Worm (Caenorhabditis elegans): ENCODE measurements around the gene F17H10.4.

Gene F17H10.4

DNA sequence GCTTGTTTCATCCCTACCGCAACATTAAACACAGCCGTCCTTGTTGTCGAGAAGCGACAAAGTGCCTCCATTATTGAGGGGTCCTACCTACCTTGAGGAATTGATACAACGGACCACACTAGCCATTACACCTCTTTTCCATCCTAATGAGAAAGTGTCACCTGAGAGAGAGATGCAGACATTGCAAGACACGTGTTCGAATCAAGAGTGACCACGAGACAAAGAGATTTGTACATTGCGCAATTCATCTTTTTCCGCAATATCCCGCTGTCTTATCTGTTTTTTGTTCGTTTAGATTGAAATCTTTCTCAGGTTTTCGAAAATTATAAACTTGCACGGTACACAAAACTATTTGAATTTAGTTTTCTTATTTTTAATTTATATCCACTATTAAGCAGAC, 42.8 kb upstream of the F17H10.4 start:
- TF ChIP-seq sea-2 (GFP tag; optimal IDR thresholded peaks at IDR 0.05) = no peak
- TF ChIP-seq elt-1 (tag; optimal IDR thresholded peaks at IDR 0.05) = peak; percentile 73
- TF ChIP-seq tbx-2 (tag; optimal IDR thresholded peaks at IDR 0.05) = no peak
- no peak for TF ChIP-seq fkh-10 (GFP tag; optimal IDR thresholded peaks at IDR 0.05)
- no peak for TF ChIP-seq pqm-1 (tag; optimal IDR thresholded peaks at IDR 0.05)
- TF ChIP-seq R02D3.7 (tag; optimal IDR thresholded peaks at IDR 0.05) = no peak
- TF ChIP-seq fos-1 (tag; optimal IDR thresholded peaks at IDR 0.05) = no peak
- no peak for TF ChIP-seq ztf-4 (tag; optimal IDR thresholded peaks at IDR 0.05)
- no peak for TF ChIP-seq skn-1 (tag; optimal IDR thresholded peaks at IDR 0.05)
- TF ChIP-seq jun-1 (tag; optimal IDR thresholded peaks at IDR 0.05) = no peak
- no peak for TF ChIP-seq ceh-82 (tag; optimal IDR thresholded peaks at IDR 0.05)
- TF ChIP-seq nfya-1 (tag; optimal IDR thresholded peaks at IDR 0.05; ENCODE audit: insufficient read depth) = peak; percentile 44
- no peak for TF ChIP-seq ceh-16 (tag; optimal IDR thresholded peaks at IDR 0.05)
- no peak for TF ChIP-seq elt-2 (tag; optimal IDR thresholded peaks at IDR 0.05)
- TF ChIP-seq lsy-12 (tag; optimal IDR thresholded peaks at IDR 0.05) = no peak
- TF ChIP-seq nhr-28 (tag; optimal IDR thresholded peaks at IDR 0.05) = no peak
- no peak for TF ChIP-seq elt-3 (tag; optimal IDR thresholded peaks at IDR 0.05)
- no peak for TF ChIP-seq nhr-67 (tag; optimal IDR thresholded peaks at IDR 0.05)
- no peak for TF ChIP-seq mml-1 (tag; optimal IDR thresholded peaks at IDR 0.05)
- TF ChIP-seq pha-4 (tag; optimal IDR thresholded peaks at IDR 0.05) = no peak
- no peak for TF ChIP-seq nhr-76 (tag; optimal IDR thresholded peaks at IDR 0.05)
- TF ChIP-seq ztf-11 (tag; optimal IDR thresholded peaks at IDR 0.05) = no peak
- TF ChIP-seq mdl-1 (tag; optimal IDR thresholded peaks at IDR 0.05) = peak; percentile 40
- no peak for TF ChIP-seq zag-1 (tag; optimal IDR thresholded peaks at IDR 0.05)
- no peak for TF ChIP-seq aly-2 (tag; optimal IDR thresholded peaks at IDR 0.05)
- TF ChIP-seq fkh-2 (tag; optimal IDR thresholded peaks at IDR 0.05) = no peak
- TF ChIP-seq snpc-4 (tag; optimal IDR thresholded peaks at IDR 0.05) = no peak
- no peak for TF ChIP-seq nhr-237 (tag; optimal IDR thresholded peaks at IDR 0.05)
- no peak for TF ChIP-seq unc-39 (tag; optimal IDR thresholded peaks at IDR 0.05)
- no peak for TF ChIP-seq ama-1 (optimal IDR thresholded peaks at IDR 0.05)
- no peak for TF ChIP-seq lin-15B (tag; optimal IDR thresholded peaks at IDR 0.05)
- TF ChIP-seq egl-27 (tag; optimal IDR thresholded peaks at IDR 0.05) = no peak
- TF ChIP-seq hmg-11 (tag; optimal IDR thresholded peaks at IDR 0.05) = no peak
- TF ChIP-seq ceh-28 (tag; optimal IDR thresholded peaks at IDR 0.05) = no peak
- TF ChIP-seq lin-39 (tag; optimal IDR thresholded peaks at IDR 0.05) = peak; percentile 87
- TF ChIP-seq nhr-11 (tag; optimal IDR thresholded peaks at IDR 0.05) = no peak
- peak; percentile 32 for TF ChIP-seq egl-5 (tag; optimal IDR thresholded peaks at IDR 0.05)
- TF ChIP-seq nhr-43 (tag; optimal IDR thresholded peaks at IDR 0.05; ENCODE audit: poor library complexity, severe bottlenecking) = peak; percentile 21
- peak; percentile 15 for TF ChIP-seq nhr-25 (tag; optimal IDR thresholded peaks at IDR 0.05)
- TF ChIP-seq nhr-77 (tag; optimal IDR thresholded peaks at IDR 0.05) = no peak
- TF ChIP-seq ZK546.5 (tag; optimal IDR thresholded peaks at IDR 0.05) = no peak
- TF ChIP-seq nhr-12 (tag; optimal IDR thresholded peaks at IDR 0.05) = no peak
- TF ChIP-seq ceh-9 (tag; optimal IDR thresholded peaks at IDR 0.05) = no peak
- TF ChIP-seq daf-12 (tag; optimal IDR thresholded peaks at IDR 0.05) = no peak
- peak; percentile 18 for TF ChIP-seq nhr-23 (tag; optimal IDR thresholded peaks at IDR 0.05)
- no peak for TF ChIP-seq unc-62 (GFP tag; optimal IDR thresholded peaks at IDR 0.05)
- TF ChIP-seq eor-1 (tag; optimal IDR thresholded peaks at IDR 0.05) = no peak

DNA sequence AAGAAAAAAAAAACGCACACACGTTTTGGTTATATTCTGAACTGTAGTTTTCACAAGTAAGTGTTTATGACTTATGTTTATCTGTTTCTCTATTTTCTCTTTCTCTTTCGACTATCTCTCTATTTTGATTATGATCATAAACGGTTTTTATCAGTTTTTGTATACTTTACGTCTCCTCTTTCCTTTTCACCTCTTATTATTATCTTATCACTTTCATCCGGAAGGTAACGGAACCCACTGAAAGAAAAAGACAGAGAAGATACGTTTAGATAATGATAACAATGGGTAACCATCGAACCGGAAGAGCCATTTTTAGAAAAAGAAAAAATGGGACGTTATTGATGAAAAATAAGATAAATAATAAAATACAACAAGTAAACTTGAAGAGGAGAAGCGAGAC, 39.4 kb upstream of the F17H10.4 start:
- no peak for TF ChIP-seq nhr-237 (tag; optimal IDR thresholded peaks at IDR 0.05)
- TF ChIP-seq nhr-11 (tag; optimal IDR thresholded peaks at IDR 0.05) = no peak
- TF ChIP-seq pqm-1 (tag; optimal IDR thresholded peaks at IDR 0.05) = peak; percentile 98
- no peak for TF ChIP-seq nhr-28 (tag; optimal IDR thresholded peaks at IDR 0.05)
- TF ChIP-seq ztf-4 (tag; optimal IDR thresholded peaks at IDR 0.05) = no peak
- TF ChIP-seq ztf-11 (tag; optimal IDR thresholded peaks at IDR 0.05) = no peak
- TF ChIP-seq nhr-67 (tag; optimal IDR thresholded peaks at IDR 0.05) = no peak
- no peak for TF ChIP-seq egl-5 (tag; optimal IDR thresholded peaks at IDR 0.05)
- no peak for TF ChIP-seq fkh-2 (tag; optimal IDR thresholded peaks at IDR 0.05)
- TF ChIP-seq R02D3.7 (tag; optimal IDR thresholded peaks at IDR 0.05) = no peak
- no peak for TF ChIP-seq nfya-1 (tag; optimal IDR thresholded peaks at IDR 0.05; ENCODE audit: insufficient read depth)
- TF ChIP-seq elt-2 (tag; optimal IDR thresholded peaks at IDR 0.05) = peak; percentile 99
- TF ChIP-seq daf-12 (tag; optimal IDR thresholded peaks at IDR 0.05) = no peak
- no peak for TF ChIP-seq lin-39 (tag; optimal IDR thresholded peaks at IDR 0.05)
- no peak for TF ChIP-seq skn-1 (tag; optimal IDR thresholded peaks at IDR 0.05)
- TF ChIP-seq unc-39 (tag; optimal IDR thresholded peaks at IDR 0.05) = no peak
- no peak for TF ChIP-seq lin-15B (tag; optimal IDR thresholded peaks at IDR 0.05)
- no peak for TF ChIP-seq ceh-82 (tag; optimal IDR thresholded peaks at IDR 0.05)
- TF ChIP-seq ceh-16 (tag; optimal IDR thresholded peaks at IDR 0.05) = no peak
- TF ChIP-seq fkh-10 (GFP tag; optimal IDR thresholded peaks at IDR 0.05) = no peak
- no peak for TF ChIP-seq tbx-2 (tag; optimal IDR thresholded peaks at IDR 0.05)
- no peak for TF ChIP-seq mml-1 (tag; optimal IDR thresholded peaks at IDR 0.05)
- TF ChIP-seq nhr-23 (tag; optimal IDR thresholded peaks at IDR 0.05) = peak; percentile 40
- TF ChIP-seq elt-3 (tag; optimal IDR thresholded peaks at IDR 0.05) = peak in 2 of 3 experiments; percentile 66 to 91
- TF ChIP-seq nhr-25 (tag; optimal IDR thresholded peaks at IDR 0.05) = no peak
- TF ChIP-seq lsy-12 (tag; optimal IDR thresholded peaks at IDR 0.05) = no peak
- no peak for TF ChIP-seq mdl-1 (tag; optimal IDR thresholded peaks at IDR 0.05)
- TF ChIP-seq ZK546.5 (tag; optimal IDR thresholded peaks at IDR 0.05) = no peak
- TF ChIP-seq eor-1 (tag; optimal IDR thresholded peaks at IDR 0.05) = no peak
- TF ChIP-seq zag-1 (tag; optimal IDR thresholded peaks at IDR 0.05) = no peak
- TF ChIP-seq egl-27 (tag; optimal IDR thresholded peaks at IDR 0.05) = no peak
- no peak for TF ChIP-seq nhr-76 (tag; optimal IDR thresholded peaks at IDR 0.05)
- TF ChIP-seq snpc-4 (tag; optimal IDR thresholded peaks at IDR 0.05) = no peak
- TF ChIP-seq nhr-12 (tag; optimal IDR thresholded peaks at IDR 0.05) = no peak
- peak; percentile 58 for TF ChIP-seq fos-1 (tag; optimal IDR thresholded peaks at IDR 0.05)
- no peak for TF ChIP-seq hmg-11 (tag; optimal IDR thresholded peaks at IDR 0.05)
- TF ChIP-seq pha-4 (tag; optimal IDR thresholded peaks at IDR 0.05) = peak; percentile 74
- no peak for TF ChIP-seq nhr-43 (tag; optimal IDR thresholded peaks at IDR 0.05; ENCODE audit: poor library complexity, severe bottlenecking)
- TF ChIP-seq elt-1 (tag; optimal IDR thresholded peaks at IDR 0.05) = no peak
- peak; percentile 90 for TF ChIP-seq jun-1 (tag; optimal IDR thresholded peaks at IDR 0.05)
- TF ChIP-seq ama-1 (optimal IDR thresholded peaks at IDR 0.05) = no peak
